Worm (Caenorhabditis elegans) whole organism, L3 larva: Measurements from ENCODE around the gene B0310.6.

Experiments used
- R02D3.7 ChIP-seq: fragments of 150-350 bp; optimal IDR thresholded peaks from 2 replicates; lab custom pipeline; 2014; ENCODE audit warnings: missing biosample characterization, missing genetic modification characterization
- ama-1 ChIP-seq: fragments of 150-350 bp; optimal IDR thresholded peaks from 2 replicates; lab custom pipeline; 2018
- ceh-16 ChIP-seq: sonication (generic microtip); optimal IDR thresholded peaks from 2 replicates; lab custom pipeline; 2017; ENCODE audit warnings: missing biosample characterization, missing genetic modification characterization
- ceh-28 ChIP-seq: fragments of 150-350 bp; optimal IDR thresholded peaks from 2 replicates; lab custom pipeline; 2014; ENCODE audit warnings: missing biosample characterization, missing genetic modification reagents, missing genetic modification characterization
- ceh-82 ChIP-seq: fragments of 150-350 bp; optimal IDR thresholded peaks from 2 replicates; lab custom pipeline; 2014; ENCODE audit warnings: missing biosample characterization, missing genetic modification characterization
- ceh-9 ChIP-seq: sonication (generic microtip); optimal IDR thresholded peaks from 2 replicates; lab custom pipeline; 2018; ENCODE audit warnings: missing biosample characterization, missing genetic modification characterization
- daf-12 ChIP-seq: fragments of 150-350 bp; optimal IDR thresholded peaks from 2 replicates; lab custom pipeline; 2014; ENCODE audit warnings: missing biosample characterization, missing genetic modification reagents, missing genetic modification characterization
- elt-1 ChIP-seq: fragments of 150-350 bp; optimal IDR thresholded peaks from 2 replicates; lab custom pipeline; 2014; ENCODE audit warnings: missing biosample characterization, missing genetic modification characterization
- elt-3 ChIP-seq, 3 experiments: fragments of 150-350 bp in 1 of 3; sonication (generic microtip) in 2 of 3; optimal IDR thresholded peaks; 2 replicates in 2 of 3; 4 replicates in 1 of 3; lab custom pipeline; 2014 to 2017; ENCODE audit warnings: missing biosample characterization in 3 of 3, missing genetic modification characterization in 3 of 3
- eor-1 ChIP-seq, 2 experiments: fragments of 150-350 bp; optimal IDR thresholded peaks; 2 replicates each; lab custom pipeline; 2014 to 2018; ENCODE audit warnings: missing biosample characterization in 2 of 2, missing genetic modification characterization in 2 of 2
- fkh-10 ChIP-seq: sonication (generic microtip); optimal IDR thresholded peaks from 2 replicates; lab custom pipeline; 2017; ENCODE audit warnings: missing biosample characterization, missing genetic modification reagents, missing genetic modification characterization
- fkh-2 ChIP-seq: fragments of 150-350 bp; optimal IDR thresholded peaks from 2 replicates; lab custom pipeline; 2014; ENCODE audit warnings: missing biosample characterization, missing genetic modification reagents, missing genetic modification characterization
- fos-1 ChIP-seq: fragments of 150-350 bp; optimal IDR thresholded peaks from 2 replicates; lab custom pipeline; 2014; ENCODE audit warnings: missing biosample characterization, missing genetic modification characterization
- hmg-11 ChIP-seq: sonication (generic microtip); optimal IDR thresholded peaks from 2 replicates; lab custom pipeline; 2016; ENCODE audit warnings: missing genetic modification characterization, missing compliant biosample characterization
- jun-1 ChIP-seq: fragments of 150-350 bp; optimal IDR thresholded peaks from 2 replicates; lab custom pipeline; 2014; ENCODE audit warnings: missing biosample characterization, missing genetic modification reagents, missing genetic modification characterization
- lin-15B ChIP-seq: fragments of 150-350 bp; optimal IDR thresholded peaks from 2 replicates; lab custom pipeline; 2014; ENCODE audit warnings: missing biosample characterization, missing genetic modification characterization
- lin-39 ChIP-seq: fragments of 150-350 bp; optimal IDR thresholded peaks from 2 replicates; lab custom pipeline; 2018; ENCODE audit warnings: missing biosample characterization, missing genetic modification reagents, missing genetic modification characterization
- lsy-12 ChIP-seq: sonication (generic microtip); optimal IDR thresholded peaks from 2 replicates; lab custom pipeline; 2016; ENCODE audit warnings: mild to moderate bottlenecking, missing genetic modification characterization, missing compliant biosample characterization
- mdl-1 ChIP-seq: fragments of 150-350 bp; optimal IDR thresholded peaks from 2 replicates; lab custom pipeline; 2014; ENCODE audit warnings: missing biosample characterization, missing genetic modification characterization
- mml-1 ChIP-seq: fragments of 150-350 bp; sonication (generic microtip); optimal IDR thresholded peaks from 3 replicates; lab custom pipeline; 2014; ENCODE audit warnings: missing biosample characterization, missing genetic modification characterization
- nfya-1 ChIP-seq: sonication (generic microtip); optimal IDR thresholded peaks from 2 replicates; lab custom pipeline; 2017; ENCODE audit warnings: missing genetic modification characterization, mild to moderate bottlenecking, missing compliant biosample characterization, antibody characterized with exemption, moderate library complexity; ENCODE audit not compliant: insufficient read depth
- nhr-23 ChIP-seq: fragments of 150-350 bp; optimal IDR thresholded peaks from 2 replicates; lab custom pipeline; 2014; ENCODE audit warnings: missing biosample characterization, missing genetic modification reagents, missing genetic modification characterization
- nhr-237 ChIP-seq: fragments of 150-350 bp; optimal IDR thresholded peaks from 2 replicates; lab custom pipeline; 2014; ENCODE audit warnings: missing biosample characterization, missing genetic modification characterization
- nhr-67 ChIP-seq: fragments of 150-350 bp; optimal IDR thresholded peaks from 2 replicates; lab custom pipeline; 2014; ENCODE audit warnings: missing biosample characterization, missing genetic modification characterization
- nhr-76 ChIP-seq: fragments of 150-350 bp; sonication (generic microtip); optimal IDR thresholded peaks from 5 replicates; lab custom pipeline; 2014; ENCODE audit warnings: missing biosample characterization, missing genetic modification characterization
- pha-4 ChIP-seq: fragments of 150-350 bp; optimal IDR thresholded peaks from 2 replicates; lab custom pipeline; 2014; ENCODE audit warnings: missing biosample characterization, missing genetic modification reagents, missing genetic modification characterization
- pqm-1 ChIP-seq: fragments of 150-350 bp; optimal IDR thresholded peaks from 2 replicates; lab custom pipeline; 2017; ENCODE audit warnings: missing biosample characterization, missing genetic modification characterization, inconsistent platforms
- skn-1 ChIP-seq: fragments of 150-350 bp; optimal IDR thresholded peaks from 2 replicates; lab custom pipeline; 2014; ENCODE audit warnings: missing biosample characterization, missing genetic modification characterization
- tbx-2 ChIP-seq: sonication (generic microtip); optimal IDR thresholded peaks from 2 replicates; lab custom pipeline; 2016; ENCODE audit warnings: mild to moderate bottlenecking, missing genetic modification characterization, missing compliant biosample characterization
- unc-39 ChIP-seq: sonication (generic microtip); optimal IDR thresholded peaks from 4 replicates; lab custom pipeline; 2017; ENCODE audit warnings: missing biosample characterization, missing genetic modification characterization
- unc-62 ChIP-seq: fragments of 150-350 bp; sonication (generic microtip); optimal IDR thresholded peaks from 4 replicates; lab custom pipeline; 2014; ENCODE audit warnings: missing biosample characterization, missing genetic modification reagents, missing genetic modification characterization

B0310.6 gene

DNA sequence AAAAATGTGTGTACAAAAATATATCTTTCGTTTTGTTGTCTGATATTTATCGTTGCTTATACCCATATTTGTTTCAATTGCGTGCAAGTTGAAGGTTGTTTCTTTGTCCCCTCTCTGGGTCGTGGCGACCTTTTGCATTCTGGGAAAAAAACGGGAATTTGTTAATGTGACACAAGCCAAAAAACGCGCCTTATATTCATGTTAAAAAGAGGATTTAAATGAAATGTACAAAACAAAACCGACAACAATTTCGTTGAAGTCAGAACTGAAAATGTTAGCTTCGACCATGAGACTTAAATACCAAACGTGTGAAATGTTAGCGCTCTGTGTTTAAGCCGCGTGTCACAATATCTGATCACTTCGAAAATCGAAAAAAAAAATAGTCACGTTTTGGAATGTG is 6.3 kb downstream of the B0310.6 start:
- TF ChIP-seq mml-1 (tag; lab: Kevin White, UChicago) (no peak), unc-62 (no peak), skn-1 (tag; lab: Kevin White, UChicago) (no peak), tbx-2 (tag; lab: Kevin White, UChicago) (no peak), ama-1 (lab: Kevin White, UChicago) (no peak), unc-39 (tag; lab: Kevin White, UChicago) (no peak), daf-12 (no peak), R02D3.7 (tag; lab: Kevin White, UChicago) (no peak), elt-1 (tag; lab: Kevin White, UChicago) (no peak), nhr-67 (no peak), lin-15B (tag; lab: Kevin White, UChicago) (no peak), nhr-23 (tag; lab: Kevin White, UChicago) (no peak), fos-1 (no peak), nfya-1 (tag; lab: Kevin White, UChicago) (no peak)
- TF ChIP-seq, all 47 proteins: peak for 0

DNA sequence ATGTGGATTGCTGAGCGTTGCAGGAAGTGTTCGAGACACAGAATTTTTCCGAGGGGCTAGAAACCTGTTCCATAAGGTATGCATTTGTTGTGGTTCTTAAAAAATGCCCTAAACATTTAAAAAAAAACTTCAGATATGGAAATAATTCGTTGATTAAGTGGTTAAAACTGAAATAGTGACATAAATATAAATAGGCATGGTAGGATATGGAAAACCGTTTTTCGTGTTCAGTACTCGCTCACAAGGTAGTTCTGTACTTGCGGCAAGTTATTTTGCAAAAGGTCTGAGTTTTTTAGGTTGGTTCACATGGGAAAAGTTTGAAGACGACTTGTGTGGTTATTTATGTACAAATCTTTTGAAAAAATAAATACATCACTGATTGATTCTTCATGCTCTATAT is 9.9 kb downstream of the B0310.6 start, which contains the start of gene B0310.3:
TSS of gene B0310.3 (minus strand) at position 101 of the 400 bp plus-strand sequence.
- no peak for TF ChIP-seq jun-1 (tag; lab: Kevin White, UChicago)
- TF ChIP-seq daf-12: no peak
- TF ChIP-seq pqm-1 (tag; lab: Kevin White, UChicago): no peak
- TF ChIP-seq ceh-9 (tag; lab: Kevin White, UChicago): no peak
- TF ChIP-seq R02D3.7 (tag; lab: Kevin White, UChicago): no peak
- TF ChIP-seq ceh-16 (tag; lab: Kevin White, UChicago): no peak
- TF ChIP-seq unc-39 (tag; lab: Kevin White, UChicago): no peak
- no peak for TF ChIP-seq elt-3 (tag; optimal IDR thresholded peaks at IDR 0.05; lab: Kevin White, UChicago)
- no peak for TF ChIP-seq eor-1 (tag; optimal IDR thresholded peaks at IDR 0.05; lab: Kevin White, UChicago)
- TF ChIP-seq elt-1 (tag; lab: Kevin White, UChicago): no peak
- no peak for TF ChIP-seq nhr-76 (tag; lab: Kevin White, UChicago)
- no peak for TF ChIP-seq tbx-2 (tag; lab: Kevin White, UChicago)
- TF ChIP-seq, all 47 proteins: peak for 0

DNA sequence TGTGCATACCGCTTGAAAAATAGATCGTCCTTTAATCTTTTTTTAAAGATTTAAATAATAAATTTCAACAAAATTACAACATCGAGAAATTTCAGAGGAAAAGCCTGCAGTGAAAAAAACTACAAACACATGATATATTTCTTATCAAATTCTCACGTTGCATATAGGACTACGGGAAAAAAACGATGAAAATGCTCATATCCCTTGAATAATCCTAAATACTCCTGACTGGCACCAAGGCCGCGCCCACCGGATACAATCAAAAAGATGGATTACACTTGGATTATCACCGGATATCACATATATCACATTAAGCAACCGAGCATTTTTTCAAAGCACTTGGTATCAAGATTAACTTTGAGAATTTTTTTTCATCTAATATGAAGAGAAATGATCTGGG is 16.8 kb downstream of the B0310.6 start:
- TF ChIP-seq mdl-1 (no peak), ceh-16 (tag; lab: Kevin White, UChicago) (no peak), jun-1 (tag; lab: Kevin White, UChicago) (no peak), fkh-10 (GFP tag; lab: Kevin White, UChicago) (no peak), hmg-11 (tag; lab: Kevin White, UChicago) (no peak), ceh-82 (tag; lab: Kevin White, UChicago) (no peak), mml-1 (tag; lab: Kevin White, UChicago) (no peak)
- TF ChIP-seq, all 47 proteins: peak for 0

DNA sequence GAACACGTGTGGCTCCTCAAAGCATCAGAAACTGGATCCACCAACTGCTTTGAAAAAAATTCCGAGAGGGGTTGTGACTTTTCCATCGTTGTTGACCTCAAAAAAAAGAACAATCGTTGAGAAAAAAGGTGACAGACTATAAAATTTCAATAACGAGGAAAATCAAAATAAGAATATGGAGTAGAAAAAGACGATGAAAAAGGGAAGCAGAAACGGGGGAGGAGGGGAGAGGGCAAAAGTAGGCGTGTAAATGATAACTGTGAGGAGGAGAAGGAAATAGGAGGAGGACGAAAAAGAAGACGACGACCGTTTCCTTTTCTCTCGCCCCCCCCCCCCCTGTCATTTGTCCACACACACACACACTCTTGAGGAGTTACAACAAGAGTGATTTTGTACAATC is 24.0 kb downstream of the B0310.6 start, which contains the start of gene B0310.2:
TSS of gene B0310.2 (minus strand) at position 101 of the 400 bp plus-strand sequence.
- TF ChIP-seq ama-1 (lab: Kevin White, UChicago) (no peak), ceh-28 (tag; lab: Kevin White, UChicago) (no peak)

DNA sequence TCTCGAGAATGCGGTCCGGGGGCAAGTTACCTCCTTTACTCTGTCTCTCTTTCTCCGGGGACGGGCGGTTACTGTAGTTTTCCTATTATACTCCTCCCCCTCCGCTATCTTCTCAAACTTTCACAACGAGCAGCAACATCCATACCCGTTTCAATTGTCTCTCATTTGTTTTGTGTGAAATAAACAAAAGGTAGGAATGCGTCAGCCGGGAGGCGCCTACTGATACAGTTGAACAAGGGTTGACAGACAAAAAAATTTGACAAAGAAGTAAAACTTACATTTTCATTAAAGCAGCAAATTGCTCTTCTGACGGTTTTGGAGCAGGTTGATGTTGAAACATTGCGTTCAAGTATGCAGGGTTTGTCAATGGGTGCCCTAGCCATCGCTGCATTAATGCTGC is 25.8 kb downstream of the B0310.6 start:
- TF ChIP-seq daf-12 (no peak), fkh-2 (tag; lab: Kevin White, UChicago) (no peak), hmg-11 (tag; lab: Kevin White, UChicago) (no peak), lsy-12 (tag; lab: Kevin White, UChicago) (no peak), pha-4 (no peak), lin-39 (tag; lab: Kevin White, UChicago) (no peak), nhr-237 (tag; lab: Kevin White, UChicago) (no peak)
